Fruit fly (Drosophila melanogaster) S2 (cell line): ENCODE data around the gene CG5866.

Experiments used
- CG8478 ChIP-seq: fragments of >200 bp; optimal IDR thresholded peaks from 2 replicates; lab custom pipeline; 2018
- CTCF ChIP-seq, 2 experiments: fragments of >200 bp; optimal IDR thresholded peaks; 2 replicates each; lab custom pipeline; 2018

dm6 chr3R:17433117-17433516 lies 17.6 kb downstream of the CG5866 start:
- TF ChIP-seq CG8478 (lab: Kevin White, UChicago) (no peak), CTCF (optimal IDR thresholded peaks at IDR 0.05; lab: Kevin White, UChicago) (no peak)
